Fruit fly (Drosophila melanogaster): ENCODE data around the gene CG14965.

dm6 chr3L:3149060-3149872 lies 43.0 kb downstream of the CG14965 start:
- TF ChIP-seq CTCF (optimal IDR thresholded peaks at IDR 0.05): no peak
- TF ChIP-seq CG8478 (optimal IDR thresholded peaks at IDR 0.05): no peak
